Worm (Caenorhabditis elegans) whole organism, L4 larva: ENCODE results near the gene hizr-1.
A peak's percentile ranks its signal among the peaks of the same experiment; 100 is the strongest.

Source experiments
- aha-1 ChIP-seq: fragments of 150-350 bp; peaks from one replicate; lab custom pipeline; 2014; ENCODE audit warnings: missing biosample characterization, missing genetic modification characterization
- ceh-28 ChIP-seq: fragments of 150-350 bp; optimal IDR thresholded peaks from 2 replicates; lab custom pipeline; 2014; ENCODE audit warnings: missing biosample characterization, missing genetic modification reagents, missing genetic modification characterization
- nhr-77 ChIP-seq: fragments of 150-350 bp; optimal IDR thresholded peaks from 2 replicates; lab custom pipeline; 2014; ENCODE audit warnings: missing biosample characterization, missing genetic modification characterization
- saeg-2 ChIP-seq: fragments of 200-800 bp; sonication (Bioruptor generic); IDR thresholded peaks from 2 replicates; pipeline ENCODE4 v1.3.6; 2022; ENCODE audit warnings: missing genetic modification reagents, missing genetic modification characterization, missing compliant biosample characterization
- zfp-3 ChIP-seq: fragments of 200-800 bp; sonication (Bioruptor generic); conservative IDR thresholded peaks from 2 replicates; pipeline ENCODE4 v1.3.6; 2022; ENCODE audit warnings: missing genetic modification reagents, missing genetic modification characterization, missing compliant biosample characterization

ce11 chrX:11337095-11337494 lies 19.0 kb downstream of the hizr-1 start:
- TF ChIP-seq zfp-3 (GFP tag; lab: Robert Waterston, UW) (no peak), aha-1 (tag; lab: Kevin White, UChicago) (peak; percentile 94), saeg-2 (GFP tag; lab: Robert Waterston, UW) (no peak), nhr-77 (tag; lab: Kevin White, UChicago) (no peak), ceh-28 (tag; lab: Kevin White, UChicago) (no peak)
